Worm (Caenorhabditis elegans): ENCODE results near the gene istr-1.
A peak's percentile ranks its signal among the peaks of the same experiment; 100 is the strongest.

ce11 chrV:12704077-12704476 lies 6.4 kb downstream of the istr-1 start, which contains the start of gene R11D1.1:
- TF ChIP-seq ama-1 (optimal IDR thresholded peaks at IDR 0.05) (no peak), snpc-4 (tag; optimal IDR thresholded peaks at IDR 0.05) (no peak), unc-130 (GFP tag; optimal IDR thresholded peaks at IDR 0.05) (no peak), unc-62 (GFP tag; optimal IDR thresholded peaks at IDR 0.05 in 1 of 2) (peak in 1 of 2 experiments; percentile 34), unc-62 (tag; optimal IDR thresholded peaks at IDR 0.05) (no peak), cey-2 (tag; optimal IDR thresholded peaks at IDR 0.05; ENCODE audit: borderline replicate concordance, insufficient read depth) (no peak), lin-13 (GFP tag; optimal IDR thresholded peaks at IDR 0.05) (no peak), set-16 (GFP tag; IDR thresholded peaks at IDR 0.05) (no peak), R02D3.7 (tag; optimal IDR thresholded peaks at IDR 0.05) (no peak), lin-38 (GFP tag; IDR thresholded peaks at IDR 0.05) (no peak), ZK546.5 (tag; optimal IDR thresholded peaks at IDR 0.05) (no peak), aly-2 (tag; optimal IDR thresholded peaks at IDR 0.05) (no peak), ztf-7 (tag; optimal IDR thresholded peaks at IDR 0.05) (no peak)
